Comparison of ENCODE assay signal across 4 worm cellular contexts in the genomic region with DNA sequence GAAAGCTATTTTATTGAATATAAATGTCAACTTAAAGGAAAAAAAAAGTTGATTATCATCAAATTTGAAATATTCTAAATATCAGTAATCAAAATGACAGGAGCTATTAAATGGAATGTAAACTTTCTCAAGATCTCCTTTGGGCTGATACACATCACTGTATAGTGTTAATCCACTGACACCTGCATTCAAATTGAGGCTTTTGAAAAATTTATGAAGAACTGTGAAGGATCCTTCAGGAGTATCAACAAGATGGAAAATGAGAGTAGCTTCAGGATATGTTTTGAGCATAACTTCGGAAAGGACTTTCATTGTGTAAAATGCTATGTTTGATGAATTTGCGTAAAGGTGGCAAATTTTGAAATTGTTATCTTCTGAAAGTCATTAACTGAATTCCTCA.
TF ChIP-seq lines count a peak whose summit lies in the region.

No protein-coding gene starts in this region.

TF ChIP-seq in whole organism, L1 larva, 84 proteins besides CTCF, POLR2A, EP300 and RAD21:
- TF ChIP-seq tlp-1 (tag; optimal IDR thresholded peaks at IDR 0.05; lab: Kevin White, UChicago) (no peak), nhr-77 (tag; optimal IDR thresholded peaks at IDR 0.05; lab: Kevin White, UChicago) (no peak), unc-30 (tag; optimal IDR thresholded peaks at IDR 0.05; lab: Kevin White, UChicago) (no peak), nhr-84 (tag; optimal IDR thresholded peaks at IDR 0.05; lab: Kevin White, UChicago) (no peak), elt-2 (tag; optimal IDR thresholded peaks at IDR 0.05; lab: Kevin White, UChicago) (peak; percentile 9), nhr-28 (tag; optimal IDR thresholded peaks at IDR 0.05; lab: Kevin White, UChicago) (no peak), C34B4.2 (tag; optimal IDR thresholded peaks at IDR 0.05; lab: Kevin White, UChicago) (no peak), vab-15 (tag; optimal IDR thresholded peaks at IDR 0.05; lab: Kevin White, UChicago) (no peak), pax-3 (tag; optimal IDR thresholded peaks at IDR 0.05; lab: Kevin White, UChicago) (no peak), lin-35 (GFP tag; optimal IDR thresholded peaks at IDR 0.05; lab: Kevin White, UChicago) (peak in 1 of 2 experiments; percentile 24), rnt-1 (tag; optimal IDR thresholded peaks at IDR 0.05; lab: Kevin White, UChicago) (no peak), fkh-10 (GFP tag; optimal IDR thresholded peaks at IDR 0.05; lab: Kevin White, UChicago) (no peak), lir-3 (tag; optimal IDR thresholded peaks at IDR 0.05; lab: Kevin White, UChicago; ENCODE audit: poor library complexity) (peak; percentile 44), ceh-88 (GFP tag; IDR thresholded peaks at IDR 0.05; lab: Robert Waterston, UW) (0 out of 2 replicates have a peak, but pooled peaks have one; percentile 19)
TF ChIP-seq in whole organism, L1 larva: peak in this region for 4.

TF ChIP-seq in whole organism, L2 larva, 48 proteins besides CTCF, POLR2A, EP300 and RAD21:
- TF ChIP-seq nhr-129 (tag; optimal IDR thresholded peaks at IDR 0.05; lab: Kevin White, UChicago) = peak; percentile 38
- TF ChIP-seq ztf-4 (tag; optimal IDR thresholded peaks at IDR 0.05; lab: Kevin White, UChicago) = no peak
- TF ChIP-seq R02D3.7 (tag; optimal IDR thresholded peaks at IDR 0.05; lab: Kevin White, UChicago) = no peak

TF ChIP-seq in whole organism, L4 larva, 104 proteins besides CTCF, POLR2A, EP300 and RAD21:
- no peak for TF ChIP-seq unc-39 (tag; optimal IDR thresholded peaks at IDR 0.05; lab: Kevin White, UChicago)
- no peak for TF ChIP-seq ZK337.2 (GFP tag; IDR thresholded peaks at IDR 0.05; lab: Robert Waterston, UW)
- peak; percentile 39; the same call in 1 of the 2 replicates for TF ChIP-seq lin-38 (GFP tag; IDR thresholded peaks at IDR 0.05; lab: Robert Waterston, UW)
- TF ChIP-seq nhr-102 (tag; optimal IDR thresholded peaks at IDR 0.05; lab: Kevin White, UChicago) = no peak
- TF ChIP-seq mep-1 (tag; optimal IDR thresholded peaks at IDR 0.05; lab: Kevin White, UChicago) = peak; percentile 0
- TF ChIP-seq zip-11 (GFP tag; IDR thresholded peaks at IDR 0.05; lab: Robert Waterston, UW) = no peak
- TF ChIP-seq mes-2 (tag; optimal IDR thresholded peaks at IDR 0.05; lab: Kevin White, UChicago; ENCODE audit: poor library complexity, severe bottlenecking) = no peak
- peak; percentile 24 for TF ChIP-seq aha-1 (tag; lab: Kevin White, UChicago)
- no peak for TF ChIP-seq tag-97 (GFP tag; IDR thresholded peaks at IDR 0.05; lab: Robert Waterston, UW)
- TF ChIP-seq T20F7.1 (GFP tag; optimal IDR thresholded peaks at IDR 0.05; lab: Kevin White, UChicago) = no peak
- TF ChIP-seq ama-1 (optimal IDR thresholded peaks at IDR 0.05; lab: Kevin White, UChicago) = peak; percentile 17
- TF ChIP-seq cey-2 (tag; optimal IDR thresholded peaks at IDR 0.05; lab: Kevin White, UChicago; ENCODE audit: borderline replicate concordance, insufficient read depth) = no peak
- no peak for TF ChIP-seq ces-1 (GFP tag; optimal IDR thresholded peaks at IDR 0.05; lab: Kevin White, UChicago)
- TF ChIP-seq php-3 (GFP tag; IDR thresholded peaks at IDR 0.05; lab: Robert Waterston, UW) = peak; percentile 17; the same call in 1 of the 2 replicates
- TF ChIP-seq T26A8.4 (GFP tag; IDR thresholded peaks at IDR 0.05; lab: Robert Waterston, UW) = peak; percentile 18; the same call in 1 of the 2 replicates
- peak; percentile 63; the same call in 1 of the 2 replicates for TF ChIP-seq zfp-3 (GFP tag; conservative IDR thresholded peaks at IDR 0.05; lab: Robert Waterston, UW)
- TF ChIP-seq R02D3.7 (tag; optimal IDR thresholded peaks at IDR 0.05; lab: Kevin White, UChicago) = no peak

TF ChIP-seq in whole organism, young adult, 124 proteins besides CTCF, POLR2A, EP300 and RAD21:
- TF ChIP-seq B0336.3 (GFP tag; IDR thresholded peaks at IDR 0.05; lab: Robert Waterston, UW) = peak; percentile 27; the same call in 1 of the 2 replicates
- TF ChIP-seq C06A6.2 (GFP tag; conservative IDR thresholded peaks at IDR 0.05; lab: Robert Waterston, UW) = 0 out of 2 replicates have a peak, but pooled peaks have one; percentile 11
- TF ChIP-seq hlh-12 (tag; optimal IDR thresholded peaks at IDR 0.05; lab: Kevin White, UChicago) = no peak
- TF ChIP-seq ekl-4 (GFP tag; IDR thresholded peaks at IDR 0.05; lab: Robert Waterston, UW) = 0 out of 2 replicates have a peak, but pooled peaks have one; percentile 27
- peak; percentile 14 for TF ChIP-seq tlf-1 (GFP tag; optimal IDR thresholded peaks at IDR 0.05; lab: Kevin White, UChicago)
- 0 out of 2 replicates have a peak, but pooled peaks have one; percentile 35 for TF ChIP-seq Y79H2A.3 (GFP tag; conservative IDR thresholded peaks at IDR 0.05; lab: Robert Waterston, UW)
- TF ChIP-seq cebp-1 (GFP tag; IDR thresholded peaks at IDR 0.05; lab: Robert Waterston, UW) = no peak
- peak; percentile 57 for TF ChIP-seq cebp-1 (tag; optimal IDR thresholded peaks at IDR 0.05; lab: Kevin White, UChicago)
- TF ChIP-seq hsf-1 (GFP tag; IDR thresholded peaks at IDR 0.05; lab: Robert Waterston, UW) = peak; percentile 20; the same call in 1 of the 2 replicates
- peak; percentile 12 for TF ChIP-seq tbp1 (GFP tag; optimal IDR thresholded peaks at IDR 0.05; lab: Kevin White, UChicago)
- TF ChIP-seq pha-4 (tag; optimal IDR thresholded peaks at IDR 0.05; lab: Kevin White, UChicago) = peak; percentile 63
- TF ChIP-seq ama-1 (optimal IDR thresholded peaks at IDR 0.05; lab: Kevin White, UChicago) = peak; percentile 38
- no peak for TF ChIP-seq ama-1 (GFP tag; optimal IDR thresholded peaks at IDR 0.05; lab: Kevin White, UChicago)
- TF ChIP-seq lsy-27 (tag; optimal IDR thresholded peaks at IDR 0.05; lab: Kevin White, UChicago; ENCODE audit: borderline replicate concordance, insufficient read depth) = no peak
- TF ChIP-seq Y53G8AR.9 (GFP tag; conservative IDR thresholded peaks at IDR 0.05; lab: Robert Waterston, UW) = peak; percentile 38; the same call in 1 of the 2 replicates
- TF ChIP-seq nfyb-1 (GFP tag; IDR thresholded peaks at IDR 0.05; lab: Robert Waterston, UW) = peak; percentile 28; the same call in 1 of the 2 replicates
- TF ChIP-seq cebp-2 (GFP tag; IDR thresholded peaks at IDR 0.05; lab: Robert Waterston, UW) = no peak
TF ChIP-seq in whole organism, young adult: peak in this region for 12.
